Fruit fly (Drosophila melanogaster) whole organism, embryonic: Measurements from ENCODE around the gene Rad9.

Experiments
- CG9876 ChIP-seq: fragments of 200-800 bp; sonication (Bioruptor generic); optimal IDR thresholded peaks from 2 replicates; lab custom pipeline; 2016; ENCODE audit warnings: missing biosample characterization, missing genetic modification characterization
- Hey ChIP-seq: fragments of 200-800 bp; sonication (Bioruptor generic); optimal IDR thresholded peaks from 3 replicates; lab custom pipeline; 2018; ENCODE audit warnings: missing biosample characterization, mild to moderate bottlenecking, missing genetic modification characterization

DNA sequence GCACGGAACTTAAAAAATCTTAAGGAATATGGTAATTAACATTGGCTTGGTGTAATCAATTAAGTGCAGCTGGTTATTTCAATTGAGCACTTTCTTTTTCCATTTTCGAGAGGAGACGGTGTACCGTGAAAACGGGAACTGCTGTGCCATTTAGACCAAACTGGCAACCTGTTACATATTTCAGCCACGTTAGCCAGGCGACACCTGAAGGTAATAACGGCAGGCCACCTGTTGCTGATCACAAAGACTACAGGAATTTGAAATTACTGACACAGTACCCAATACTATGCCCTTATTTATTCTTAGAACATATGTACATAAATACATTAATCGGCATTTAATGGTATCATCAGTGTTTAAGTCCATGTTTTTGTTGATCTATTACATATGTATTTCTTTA, 30.1 kb downstream of the Rad9 start:
- no peak for TF ChIP-seq CG9876
- no peak for TF ChIP-seq Hey (tag; lab: Kevin White, UChicago)
